Worm (Caenorhabditis elegans) whole organism, L2 larva: ENCODE measurements around the gene cutl-25.

Source experiments
- R02D3.7 ChIP-seq: fragments of 150-350 bp; optimal IDR thresholded peaks from 2 replicates; lab custom pipeline; 2014; ENCODE audit warnings: missing biosample characterization, missing genetic modification characterization
- ZK546.5 ChIP-seq: sonication (generic microtip); optimal IDR thresholded peaks from 2 replicates; lab custom pipeline; 2017; ENCODE audit warnings: missing biosample characterization, missing genetic modification characterization
- alr-1 ChIP-seq: fragments of 150-350 bp; optimal IDR thresholded peaks from 2 replicates; lab custom pipeline; 2014; ENCODE audit warnings: missing biosample characterization, missing genetic modification characterization
- ama-1 ChIP-seq: fragments of 150-350 bp; optimal IDR thresholded peaks from 2 replicates; lab custom pipeline; 2018; ENCODE audit warnings: inconsistent platforms
- mdl-1 ChIP-seq, 2 experiments: fragments of 150-350 bp in 1 of 2; sonication (generic microtip) in 1 of 2; optimal IDR thresholded peaks; 2 replicates each; lab custom pipeline; 2017; ENCODE audit warnings: missing biosample characterization in 2 of 2, missing genetic modification characterization in 2 of 2
- nhr-23 ChIP-seq: fragments of 150-350 bp; optimal IDR thresholded peaks from 2 replicates; lab custom pipeline; 2014; ENCODE audit warnings: missing biosample characterization, missing genetic modification reagents, missing genetic modification characterization
- nhr-6 ChIP-seq: fragments of 150-350 bp; optimal IDR thresholded peaks from 2 replicates; lab custom pipeline; 2014; ENCODE audit warnings: missing biosample characterization, missing genetic modification characterization
- sma-3 ChIP-seq: sonication (generic microtip); optimal IDR thresholded peaks from 2 replicates; lab custom pipeline; 2016; ENCODE audit warnings: missing genetic modification reagents, missing genetic modification characterization, missing compliant biosample characterization
- unc-62 ChIP-seq: fragments of 150-350 bp; optimal IDR thresholded peaks from 2 replicates; lab custom pipeline; 2014; ENCODE audit warnings: missing biosample characterization, missing genetic modification reagents, missing genetic modification characterization

ce11 chrIII:3047909-3048308 lies 969 bp upstream of the cutl-25 start:
- no peak for TF ChIP-seq nhr-6 (tag; lab: Kevin White, UChicago)
- no peak for TF ChIP-seq R02D3.7
- no peak for TF ChIP-seq ama-1 (lab: Kevin White, UChicago)
- TF ChIP-seq sma-3 (GFP tag; lab: Kevin White, UChicago), result no peak
- TF ChIP-seq alr-1 (tag; lab: Kevin White, UChicago), result no peak
- TF ChIP-seq ZK546.5 (tag; lab: Kevin White, UChicago), result no peak
- TF ChIP-seq mdl-1 (tag; optimal IDR thresholded peaks at IDR 0.05; lab: Kevin White, UChicago), result no peak
- no peak for TF ChIP-seq unc-62 (GFP tag; lab: Kevin White, UChicago)
- no peak for TF ChIP-seq nhr-23 (tag; lab: Kevin White, UChicago)
